Fruit fly (Drosophila melanogaster): ENCODE data around the gene CG15431.

Gene CG15431

DNA sequence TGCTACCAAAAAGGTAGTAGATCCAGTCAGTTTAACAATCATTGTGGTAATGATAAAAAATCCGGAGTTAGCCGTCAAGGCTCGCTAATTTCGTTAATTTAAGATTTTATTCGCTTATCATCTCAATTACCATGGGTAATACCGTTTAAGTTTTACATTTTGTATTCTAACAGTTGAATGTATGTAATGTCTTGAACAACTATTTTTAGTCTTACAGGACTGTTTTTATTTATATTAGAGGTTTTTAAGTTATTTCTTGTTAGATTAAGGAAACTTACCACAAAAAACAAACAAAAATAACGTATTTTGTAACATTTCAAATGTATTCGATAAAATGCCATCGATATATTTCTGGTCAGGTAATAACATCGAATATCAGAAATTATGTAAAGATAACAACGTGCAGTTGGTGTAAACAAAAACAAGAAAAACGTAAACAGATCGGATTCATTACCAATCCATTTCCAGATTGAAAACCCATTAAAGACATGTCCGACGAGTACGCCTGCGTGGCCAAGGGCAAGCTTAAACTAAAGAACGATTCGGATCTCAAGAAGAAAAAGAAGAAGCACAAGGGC, 1.0 kb upstream of the CG15431 start, which contains the start of the genes Sfp24F and CG15432:
Gene Sfp24F, minus strand, starts transcription at position 51 of the 578 bp plus-strand sequence.
Gene CG15432, plus strand, starts transcription at position 311 of the 578 bp plus-strand sequence.
- TF ChIP-seq CG8478 (optimal IDR thresholded peaks at IDR 0.05) (no peak), CTCF (optimal IDR thresholded peaks at IDR 0.05) (no peak)

dm6 chr2L:4437487-4437886, 3.6 kb downstream of the CG15431 start, which contains the start of gene CG43056:
TSS of gene CG43056 (plus strand) at chr2L:4437787.
- no peak for TF ChIP-seq CTCF (optimal IDR thresholded peaks at IDR 0.05)
- TF ChIP-seq CG8478 (optimal IDR thresholded peaks at IDR 0.05): no peak

DNA sequence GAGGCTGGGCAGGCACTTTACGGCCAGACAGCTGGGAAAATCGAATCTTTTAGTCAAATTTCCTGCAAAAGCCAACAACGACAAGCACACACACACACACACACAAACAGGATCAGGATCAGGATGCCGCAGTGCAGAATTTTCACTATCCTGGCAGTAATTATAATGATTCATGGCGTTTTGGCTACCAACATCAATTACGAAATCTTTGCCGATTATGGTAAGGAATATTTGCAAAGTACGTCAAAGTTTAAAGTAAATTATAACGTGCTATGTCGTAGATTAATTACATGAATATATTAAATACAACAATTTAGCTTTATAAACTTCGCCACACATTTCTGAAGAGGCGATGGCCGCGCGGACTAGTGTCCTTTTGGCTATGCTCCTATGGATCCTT, 7.5 kb downstream of the CG15431 start, which contains the start of the genes CG34177 and CG34178:
Gene CG34177, plus strand, starts transcription at position 301 of the 400 bp plus-strand sequence.
Gene CG34178, plus strand, starts transcription at position 301 of the 400 bp plus-strand sequence.
- TF ChIP-seq CG8478 (optimal IDR thresholded peaks at IDR 0.05) (no peak), CTCF (optimal IDR thresholded peaks at IDR 0.05) (no peak)

dm6 chr2L:4422154-4422553, 18.9 kb downstream of the CG15431 start:
- TF ChIP-seq CG8478 (optimal IDR thresholded peaks at IDR 0.05) (no peak), CTCF (optimal IDR thresholded peaks at IDR 0.05) (no peak)

DNA sequence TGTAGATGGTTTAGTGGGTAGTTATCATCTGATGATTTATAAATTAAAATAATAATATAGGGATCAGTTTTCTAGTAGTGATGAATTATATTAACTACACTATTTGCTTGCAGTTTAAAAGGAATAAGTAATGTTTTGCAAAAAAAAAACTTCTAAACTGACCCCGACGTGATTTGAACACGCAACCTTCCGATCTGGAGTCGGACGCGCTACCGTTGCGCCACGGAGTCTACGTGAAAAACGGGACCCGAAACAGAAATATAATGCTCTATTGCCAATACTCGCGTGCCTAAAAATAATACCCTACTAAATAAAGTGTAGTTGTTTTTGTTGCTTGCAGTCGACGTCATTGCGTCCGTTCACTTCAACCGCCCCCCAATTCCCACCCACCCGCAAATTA, 22.3 kb downstream of the CG15431 start:
- TF ChIP-seq CG8478 (optimal IDR thresholded peaks at IDR 0.05): no peak
- TF ChIP-seq CTCF (optimal IDR thresholded peaks at IDR 0.05): no peak

DNA sequence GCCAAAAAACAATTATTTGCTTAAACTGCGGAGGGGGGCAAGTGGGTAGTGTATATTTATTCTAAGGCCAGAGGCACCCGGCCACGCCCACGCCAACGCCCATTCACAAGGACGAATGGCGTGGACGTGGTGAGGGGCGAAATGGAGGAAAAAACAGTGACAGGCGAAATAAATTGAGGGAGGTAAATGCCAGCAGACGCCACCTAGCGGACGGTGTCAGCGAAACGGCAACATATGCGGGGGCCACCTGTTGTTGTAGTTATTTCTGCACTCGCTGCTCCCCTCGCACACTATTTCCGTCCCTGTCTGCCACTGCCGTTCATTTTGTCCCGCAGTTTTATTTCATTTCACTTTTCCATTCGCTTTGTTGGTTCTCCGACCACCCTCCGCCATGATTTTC, 23.1 kb downstream of the CG15431 start:
- TF ChIP-seq CG8478 (optimal IDR thresholded peaks at IDR 0.05) (no peak), CTCF (optimal IDR thresholded peaks at IDR 0.05) (peak; percentile 87 to 94)

DNA sequence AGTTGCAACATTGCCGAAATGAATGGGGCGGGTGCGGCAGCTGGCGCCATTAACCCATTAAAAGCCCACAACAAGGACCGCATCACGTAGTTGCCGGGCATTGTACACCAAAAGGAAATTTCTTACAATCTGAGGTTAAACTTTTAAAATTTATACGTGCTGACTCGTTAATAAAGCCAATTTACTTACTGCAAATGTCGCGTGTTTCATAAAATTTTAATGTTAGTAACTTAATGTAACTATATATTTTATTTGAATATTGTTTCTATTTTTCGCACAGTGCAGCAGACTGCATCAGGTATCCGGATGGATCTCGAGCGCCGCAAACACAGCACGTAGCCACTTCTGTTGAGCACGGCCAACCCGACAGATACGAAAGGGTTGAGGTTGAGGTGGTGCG, 24.2 kb downstream of the CG15431 start:
- TF ChIP-seq CTCF (optimal IDR thresholded peaks at IDR 0.05) (no peak), CG8478 (optimal IDR thresholded peaks at IDR 0.05) (no peak)

dm6 chr2L:4416089-4416488, 25.0 kb downstream of the CG15431 start:
- TF ChIP-seq CG8478 (optimal IDR thresholded peaks at IDR 0.05): no peak
- no peak for TF ChIP-seq CTCF (optimal IDR thresholded peaks at IDR 0.05)

- no peak for TF ChIP-seq CTCF (optimal IDR thresholded peaks at IDR 0.05)
- no peak for TF ChIP-seq CG8478 (optimal IDR thresholded peaks at IDR 0.05)
Measured at dm6 chr2L:4414059-4414458, 27.0 kb downstream of the CG15431 start.

DNA sequence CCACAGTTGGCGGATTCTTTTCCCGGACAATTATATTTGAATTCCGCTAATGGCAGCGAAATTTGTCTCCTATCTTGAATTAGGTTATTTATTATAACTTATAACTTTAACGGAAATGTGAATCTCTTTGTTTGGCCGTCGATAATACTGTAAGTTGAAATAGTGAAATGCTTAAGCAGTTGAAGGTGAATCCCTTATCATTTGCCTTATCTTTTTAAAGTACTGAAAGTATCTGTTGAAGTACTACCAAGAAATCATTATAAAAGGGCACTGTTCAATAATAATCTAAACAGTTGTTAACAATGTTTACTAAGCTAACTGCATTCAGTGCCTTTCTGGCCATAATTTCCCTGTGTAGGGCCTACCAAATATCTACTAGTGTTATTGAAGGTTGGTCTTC, 30.2 kb downstream of the CG15431 start, which contains the start of gene CG43055:
Gene CG43055, plus strand, starts transcription at position 301 of the 400 bp plus-strand sequence.
- TF ChIP-seq CG8478 (optimal IDR thresholded peaks at IDR 0.05) (no peak), CTCF (optimal IDR thresholded peaks at IDR 0.05) (no peak)

DNA sequence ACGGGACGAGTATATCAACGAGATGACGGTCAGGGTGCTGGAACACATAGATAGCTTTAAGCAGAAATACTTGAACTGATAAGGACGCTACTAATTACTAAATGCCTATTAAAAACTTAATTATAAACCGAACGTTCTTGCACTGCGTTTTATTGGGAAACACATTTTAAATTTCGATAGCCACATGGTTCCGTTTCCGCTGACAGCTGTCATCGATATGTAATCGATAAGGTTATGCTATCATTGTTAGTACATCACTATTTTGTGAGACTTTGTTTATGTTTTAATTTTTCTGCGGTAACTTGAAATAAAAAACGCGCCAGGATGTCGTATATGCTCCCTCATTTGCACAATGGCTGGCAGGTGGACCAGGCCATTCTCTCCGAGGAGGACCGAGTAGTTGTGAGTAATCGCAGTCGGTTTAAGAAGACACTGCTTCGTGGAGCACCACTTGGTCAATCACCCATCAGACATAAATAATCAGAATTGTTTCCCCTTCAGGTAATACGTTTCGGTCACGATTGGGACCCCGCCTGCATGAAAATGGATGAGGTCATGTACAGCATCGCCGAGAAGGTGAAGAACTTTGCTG, 38.0 kb downstream of the CG15431 start, which contains the start of gene Dim1:
Gene Dim1, plus strand, starts transcription at position 239 of the 592 bp plus-strand sequence.
- TF ChIP-seq CTCF (optimal IDR thresholded peaks at IDR 0.05): no peak
- TF ChIP-seq CG8478 (optimal IDR thresholded peaks at IDR 0.05): no peak

DNA sequence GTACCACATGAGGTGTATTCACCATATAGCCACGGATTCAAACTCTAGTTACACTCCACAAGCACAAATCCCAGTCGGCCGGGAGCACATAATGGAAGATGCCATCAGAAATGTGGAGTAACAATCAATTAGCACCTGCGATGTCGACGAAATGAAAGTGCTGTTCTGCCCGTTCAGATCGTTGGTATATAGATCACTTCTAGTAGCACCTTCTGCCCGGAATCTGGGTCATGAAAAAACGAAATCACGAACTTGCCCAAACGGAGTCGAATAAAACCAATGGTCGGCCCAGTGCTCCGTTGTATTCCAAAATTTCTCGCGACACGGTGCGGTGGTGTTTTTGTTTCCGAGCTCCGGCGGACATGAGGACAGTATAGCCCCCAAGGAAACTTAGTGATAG, 40.4 kb downstream of the CG15431 start, which contains the start of gene CG33003:
Gene CG33003, plus strand, starts transcription at position 301 of the 400 bp plus-strand sequence.
- TF ChIP-seq CG8478 (optimal IDR thresholded peaks at IDR 0.05): no peak
- TF ChIP-seq CTCF (optimal IDR thresholded peaks at IDR 0.05): no peak

DNA sequence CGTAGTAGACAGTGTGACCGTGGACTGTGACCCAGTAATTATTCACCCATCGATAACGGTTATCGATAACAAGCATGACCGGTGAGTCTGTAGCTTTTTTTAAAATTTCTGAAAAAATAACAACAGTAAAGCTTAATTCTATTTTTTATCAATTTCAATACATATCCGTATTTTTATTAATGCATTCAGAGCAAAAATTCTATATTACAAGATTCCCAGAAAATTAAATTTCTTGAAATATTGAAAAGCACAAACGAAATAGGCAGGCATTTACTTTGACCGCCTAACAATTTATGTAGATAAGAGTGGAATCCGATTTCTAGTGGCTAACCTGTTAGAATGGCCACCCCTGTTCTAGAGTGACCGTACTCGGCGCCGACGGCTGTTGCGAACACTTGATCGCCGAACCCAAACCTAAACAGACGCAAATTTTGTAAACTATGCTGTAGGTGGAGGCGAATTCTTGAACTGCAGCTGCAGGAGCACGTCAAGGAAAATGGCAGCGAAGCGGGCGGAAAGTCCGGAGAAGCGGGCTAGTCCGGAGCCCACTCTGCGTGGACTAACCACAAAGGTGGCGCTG, 47.1 kb downstream of the CG15431 start, which contains the start of gene CG3652:
Gene CG3652, minus strand, starts transcription at position 35 of the 580 bp plus-strand sequence.
- no peak for TF ChIP-seq CG8478 (optimal IDR thresholded peaks at IDR 0.05)
- TF ChIP-seq CTCF (optimal IDR thresholded peaks at IDR 0.05): peak; percentile 22 to 33

DNA sequence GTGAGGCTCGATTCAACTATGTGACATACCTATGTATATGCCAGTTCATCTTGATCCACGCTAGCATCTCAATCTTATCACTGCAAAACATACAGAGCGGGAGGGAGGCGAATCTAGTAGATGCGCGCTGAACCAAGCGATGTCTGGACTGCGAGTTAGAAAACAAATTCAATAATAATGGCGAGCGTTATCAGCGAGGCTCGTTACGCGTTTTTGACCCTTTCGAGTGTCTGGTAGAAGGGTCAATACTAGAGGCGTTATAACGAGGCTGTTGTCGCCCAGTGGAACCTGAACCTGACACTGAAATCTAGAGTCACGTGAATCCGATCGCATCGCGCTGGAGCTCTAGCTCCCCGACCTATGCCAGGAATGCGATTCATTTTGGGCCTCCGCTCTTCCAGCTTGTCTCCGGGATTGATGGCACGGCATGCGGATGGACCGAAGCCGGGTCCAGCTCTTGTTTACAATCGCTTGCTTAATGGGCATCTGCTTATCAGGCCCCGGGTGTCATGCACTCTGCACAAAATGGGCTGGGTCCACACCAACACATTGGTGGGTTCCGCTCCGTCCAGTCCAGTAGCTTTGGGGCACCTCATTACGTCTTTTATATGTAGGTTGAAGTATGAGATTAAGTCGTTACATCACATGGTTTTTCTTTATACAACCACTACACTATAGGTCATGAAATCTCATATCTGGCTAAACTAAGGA, 51.5 kb downstream of the CG15431 start:
- no peak for TF ChIP-seq CTCF (optimal IDR thresholded peaks at IDR 0.05)
- no peak for TF ChIP-seq CG8478 (optimal IDR thresholded peaks at IDR 0.05)

DNA sequence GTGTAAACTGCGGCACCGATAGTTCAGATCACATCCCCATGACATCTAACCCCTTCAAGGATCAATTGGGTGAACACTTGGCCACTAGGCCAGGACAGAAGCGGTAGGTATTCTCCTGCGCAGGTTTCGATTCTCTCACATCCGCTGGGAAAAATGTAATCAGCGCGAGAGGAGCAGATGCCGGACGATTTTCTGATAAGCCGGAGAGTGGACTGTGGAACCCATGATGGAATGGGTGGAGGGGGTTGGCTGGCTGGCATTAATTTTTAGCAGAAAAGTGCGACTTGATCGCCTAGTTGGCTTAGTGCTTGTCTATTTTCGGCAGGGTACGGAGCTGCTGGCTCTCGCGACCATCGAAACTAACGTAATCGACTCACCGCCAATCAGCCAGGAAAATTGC, 53.1 kb downstream of the CG15431 start, which contains the start of gene Tps1:
Gene Tps1, plus strand, starts transcription at position 301 of the 400 bp plus-strand sequence.
- TF ChIP-seq CTCF (optimal IDR thresholded peaks at IDR 0.05) (no peak), CG8478 (optimal IDR thresholded peaks at IDR 0.05) (no peak)

All from S2 (cell line).